Fruit fly (Drosophila melanogaster): ENCODE results near the gene CG32270.
A peak's percentile ranks its signal among the peaks of the same experiment; 100 is the strongest.

CG32270 gene

dm6 chr3L:3178530-3179096, 30.2 kb downstream of the CG32270 start, which contains the start of the genes MnM and Girdin (continued):
- peak; percentile 38 for TF ChIP-seq dmrt11E (tag; optimal IDR thresholded peaks at IDR 0.05)
- no peak for TF ChIP-seq insv (GFP tag; optimal IDR thresholded peaks at IDR 0.05)
- no peak for TF ChIP-seq croc (GFP tag; conservative IDR thresholded peaks at IDR 0.05)
- TF ChIP-seq Ssrp (tag; optimal IDR thresholded peaks at IDR 0.05): peak; percentile 46
- TF ChIP-seq unc-4 (GFP tag; IDR thresholded peaks at IDR 0.05; ENCODE audit: partially characterized antibody): peak; percentile 87
- no peak for TF ChIP-seq nom (GFP tag; optimal IDR thresholded peaks at IDR 0.05)
- peak; percentile 45 for TF ChIP-seq ab (GFP tag; optimal IDR thresholded peaks at IDR 0.05)
- peak; percentile 94 for TF ChIP-seq Med (GFP tag)
- no peak for TF ChIP-seq CG7556 (GFP tag; optimal IDR thresholded peaks at IDR 0.05)
- peak; percentile 59 for TF ChIP-seq nerfin-2 (GFP tag; IDR thresholded peaks at IDR 0.05; ENCODE audit: partially characterized antibody)
- TF ChIP-seq chn (GFP tag; optimal IDR thresholded peaks at IDR 0.05): peak; percentile 78
- no peak for TF ChIP-seq CG1233 (GFP tag; optimal IDR thresholded peaks at IDR 0.05)
- TF ChIP-seq cas (GFP tag; IDR thresholded peaks at IDR 0.05): 0 out of 2 replicates have a peak, but pooled peaks have one; percentile 19
- no peak; the same call in 1 of the 2 replicates for TF ChIP-seq Ada2b (GFP tag; IDR thresholded peaks at IDR 0.05)
- peak; percentile 59 for TF ChIP-seq Hmr (GFP tag; optimal IDR thresholded peaks at IDR 0.05)

- TF ChIP-seq kah (GFP tag; optimal IDR thresholded peaks at IDR 0.05) (peak; percentile 92), CG34422 (GFP tag; IDR thresholded peaks at IDR 0.05) (0 out of 3 replicates have a peak, but pooled peaks have one; percentile 7), Mrtf (GFP tag; IDR thresholded peaks at IDR 0.05) (no peak)
Measured at dm6 chr3L:3177872-3178271, 30.9 kb downstream of the CG32270 start.

- TF ChIP-seq CG6765 (GFP tag; optimal IDR thresholded peaks at IDR 0.05): no peak
- TF ChIP-seq CG8281 (tag; optimal IDR thresholded peaks at IDR 0.05): no peak
- no peak for TF ChIP-seq CG16813 (GFP tag; IDR thresholded peaks at IDR 0.05; ENCODE audit: partially characterized antibody)
- TF ChIP-seq her (GFP tag; optimal IDR thresholded peaks at IDR 0.05): no peak
- no peak for TF ChIP-seq so (GFP tag; IDR thresholded peaks at IDR 0.05)
- no peak for TF ChIP-seq hkb (optimal IDR thresholded peaks at IDR 0.05)
- no peak for TF ChIP-seq hkb (GFP tag; IDR thresholded peaks at IDR 0.05)
- no peak for TF ChIP-seq sisA (GFP tag; IDR thresholded peaks at IDR 0.05)
- TF ChIP-seq NC2α (GFP tag; optimal IDR thresholded peaks at IDR 0.05): no peak
- no peak for TF ChIP-seq salm (tag; optimal IDR thresholded peaks at IDR 0.05)
- TF ChIP-seq nerfin-1 (tag; optimal IDR thresholded peaks at IDR 0.05): no peak
- TF ChIP-seq grn (GFP tag; optimal IDR thresholded peaks at IDR 0.05): no peak
- no peak for TF ChIP-seq CG17912 (GFP tag; optimal IDR thresholded peaks at IDR 0.05)
- no peak for TF ChIP-seq knrl (GFP tag; IDR thresholded peaks at IDR 0.05; ENCODE audit: partially characterized antibody)
- TF ChIP-seq cad (GFP tag; optimal IDR thresholded peaks at IDR 0.05): no peak
- no peak for TF ChIP-seq MESR4 (GFP tag; optimal IDR thresholded peaks at IDR 0.05)
- TF ChIP-seq ftz-f1 (GFP tag; optimal IDR thresholded peaks at IDR 0.05): no peak
- no peak for TF ChIP-seq CG8944 (GFP tag; optimal IDR thresholded peaks at IDR 0.05)
- no peak for TF ChIP-seq CG16779 (GFP tag; IDR thresholded peaks at IDR 0.05)
Measured at dm6 chr3L:3172445-3172844, 36.3 kb downstream of the CG32270 start, which contains the start of gene CG14963. Gene CG14963 (minus strand): TSS chr3L:3172545.

- no peak for TF ChIP-seq CG9215 (GFP tag; IDR thresholded peaks at IDR 0.05)
- no peak for TF ChIP-seq CG15269 (tag; optimal IDR thresholded peaks at IDR 0.05)
- peak; percentile 67 for TF ChIP-seq CG3995 (GFP tag; optimal IDR thresholded peaks at IDR 0.05)
- no peak for TF ChIP-seq fd3F (GFP tag; optimal IDR thresholded peaks at IDR 0.05)
- TF ChIP-seq trem (tag; optimal IDR thresholded peaks at IDR 0.05): peak; percentile 41
- peak; percentile 9 for TF ChIP-seq Max (GFP tag; optimal IDR thresholded peaks at IDR 0.05)
- TF ChIP-seq Tbp (GFP tag; optimal IDR thresholded peaks at IDR 0.05): no peak
- peak; percentile 40 for TF ChIP-seq YL-1 (GFP tag; optimal IDR thresholded peaks at IDR 0.05)
- peak; percentile 18 for TF ChIP-seq CG14710 (tag; optimal IDR thresholded peaks at IDR 0.05)
- no peak for TF ChIP-seq Ets97D (GFP tag; optimal IDR thresholded peaks at IDR 0.05)
- peak; percentile 9 for TF ChIP-seq pzg (GFP tag; optimal IDR thresholded peaks at IDR 0.05)
- no peak for TF ChIP-seq Nf-YC (tag; optimal IDR thresholded peaks at IDR 0.05)
Measured at dm6 chr3L:3169107-3169506, 39.7 kb downstream of the CG32270 start, which contains the start of the genes CG32278 and CG32281. Gene CG32278 (plus strand): TSS chr3L:3169286. Gene CG32281 (plus strand): TSS chr3L:3169375.
